Fruit fly (Drosophila melanogaster): ENCODE results near the gene CrebA.
A peak's percentile ranks its signal among the peaks of the same experiment; 100 is the strongest.

CrebA gene

DNA sequence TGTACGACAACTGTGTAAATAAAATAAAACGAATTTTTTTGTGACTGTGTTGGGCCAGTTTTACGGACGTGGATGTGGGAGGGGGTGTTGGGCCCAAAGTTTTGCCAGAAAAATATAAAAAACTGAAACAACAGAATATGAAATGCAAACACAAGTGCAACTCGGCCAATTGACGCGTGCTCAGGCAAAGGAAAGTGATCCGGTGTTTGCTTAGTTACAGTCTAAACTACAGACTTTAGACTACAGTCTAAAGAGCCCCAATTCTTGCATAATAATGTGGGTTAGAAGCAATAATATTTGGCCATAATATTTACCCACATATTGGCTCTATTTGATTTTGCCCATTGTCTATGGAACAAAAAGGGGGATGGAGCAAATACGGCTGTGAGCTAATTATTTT, 13.6 kb downstream of the CrebA start (continued):
- no peak for TF ChIP-seq sug (tag; optimal IDR thresholded peaks at IDR 0.05)
- TF ChIP-seq CG6654 (GFP tag; optimal IDR thresholded peaks at IDR 0.05): no peak
- TF ChIP-seq CG30403 (GFP tag; optimal IDR thresholded peaks at IDR 0.05): no peak
- TF ChIP-seq pzg (GFP tag; optimal IDR thresholded peaks at IDR 0.05): no peak
- no peak for TF ChIP-seq trem (tag; optimal IDR thresholded peaks at IDR 0.05)
- TF ChIP-seq CG15514 (GFP tag; optimal IDR thresholded peaks at IDR 0.05): peak; percentile 48
- no peak for TF ChIP-seq Dip3 (GFP tag; optimal IDR thresholded peaks at IDR 0.05)
- TF ChIP-seq CG2202 (tag; optimal IDR thresholded peaks at IDR 0.05): no peak
- no peak for TF ChIP-seq D19B (GFP tag; optimal IDR thresholded peaks at IDR 0.05)
- TF ChIP-seq CG18599 (GFP tag; optimal IDR thresholded peaks at IDR 0.05): peak; percentile 72
- TF ChIP-seq Asciz (GFP tag; optimal IDR thresholded peaks at IDR 0.05): peak; percentile 28
- no peak for TF ChIP-seq vvl (GFP tag; IDR thresholded peaks at IDR 0.05)
- TF ChIP-seq CG34422 (GFP tag; IDR thresholded peaks at IDR 0.05): no peak
- no peak for TF ChIP-seq MBD-R2 (GFP tag; IDR thresholded peaks at IDR 0.05)
- TF ChIP-seq CG4282 (GFP tag; optimal IDR thresholded peaks at IDR 0.05): no peak
- TF ChIP-seq her (GFP tag; optimal IDR thresholded peaks at IDR 0.05): no peak
- TF ChIP-seq nmo (GFP tag; optimal IDR thresholded peaks at IDR 0.05): no peak
- no peak for TF ChIP-seq bigmax (GFP tag; optimal IDR thresholded peaks at IDR 0.05)
- TF ChIP-seq unpg (GFP tag; optimal IDR thresholded peaks at IDR 0.05): peak; percentile 7
- no peak for TF ChIP-seq CG17385 (GFP tag; optimal IDR thresholded peaks at IDR 0.05)
- peak; percentile 49 for TF ChIP-seq CG13296 (GFP tag; optimal IDR thresholded peaks at IDR 0.05)
- peak; percentile 59 for TF ChIP-seq CG34376 (GFP tag; optimal IDR thresholded peaks at IDR 0.05)
- no peak for TF ChIP-seq YL-1 (GFP tag; optimal IDR thresholded peaks at IDR 0.05)
- TF ChIP-seq cwo (GFP tag; optimal IDR thresholded peaks at IDR 0.05): peak; percentile 32
- no peak for TF ChIP-seq ato (GFP tag; IDR thresholded peaks at IDR 0.05; ENCODE audit: partially characterized antibody)
- TF ChIP-seq toy (GFP tag; IDR thresholded peaks at IDR 0.05): no peak
- no peak for TF ChIP-seq wdn (GFP tag; IDR thresholded peaks at IDR 0.05)
- TF ChIP-seq CG18619 (GFP tag; optimal IDR thresholded peaks at IDR 0.05): peak; percentile 11
- TF ChIP-seq CG12071 (GFP tag; optimal IDR thresholded peaks at IDR 0.05): no peak
- TF ChIP-seq prd (optimal IDR thresholded peaks at IDR 0.05): no peak
- no peak for TF ChIP-seq prd (GFP tag; IDR thresholded peaks at IDR 0.05)
- TF ChIP-seq CG6813 (GFP tag; optimal IDR thresholded peaks at IDR 0.05): peak; percentile 67
- TF ChIP-seq CG43689 (GFP tag; IDR thresholded peaks at IDR 0.05): no peak
- TF ChIP-seq CG1602 (GFP tag; optimal IDR thresholded peaks at IDR 0.05): no peak
- TF ChIP-seq Rfx (GFP tag; IDR thresholded peaks at IDR 0.05): no peak; the same call in 1 of the 2 replicates
- no peak for TF ChIP-seq CG1832 (GFP tag; optimal IDR thresholded peaks at IDR 0.05)
- TF ChIP-seq CG1603 (tag; optimal IDR thresholded peaks at IDR 0.05): no peak
- no peak for TF ChIP-seq Dek (tag; optimal IDR thresholded peaks at IDR 0.05)
- TF ChIP-seq Lim3 (GFP tag; IDR thresholded peaks at IDR 0.05): no peak
- no peak for TF ChIP-seq CG10267 (tag; optimal IDR thresholded peaks at IDR 0.05)
- TF ChIP-seq ewg (GFP tag; optimal IDR thresholded peaks at IDR 0.05): no peak
- no peak for TF ChIP-seq Dfd (GFP tag; optimal IDR thresholded peaks at IDR 0.05)
- TF ChIP-seq PHDP (tag; optimal IDR thresholded peaks at IDR 0.05): peak; percentile 26
- TF ChIP-seq Side (GFP tag; optimal IDR thresholded peaks at IDR 0.05): peak; percentile 15
- no peak for TF ChIP-seq sc (optimal IDR thresholded peaks at IDR 0.05)
- no peak for TF ChIP-seq sc (GFP tag; optimal IDR thresholded peaks at IDR 0.05)
- TF ChIP-seq twi (tag; optimal IDR thresholded peaks at IDR 0.05): no peak
- peak; percentile 6 for TF ChIP-seq HmgZ (tag; optimal IDR thresholded peaks at IDR 0.05)
- TF ChIP-seq CG12299 (tag; optimal IDR thresholded peaks at IDR 0.05): peak; percentile 20
- TF ChIP-seq Atf6 (GFP tag; IDR thresholded peaks at IDR 0.05): 0 out of 2 replicates have a peak, but pooled peaks have one; percentile 15
- no peak for TF ChIP-seq CG3726 (GFP tag; IDR thresholded peaks at IDR 0.05)

Measured in whole organism, embryonic.